Worm (Caenorhabditis elegans) whole organism, young adult: ENCODE results near the gene rpl-5.

Experiments
- B0336.3 ChIP-seq: fragments of 200-800 bp; sonication (Bioruptor generic); IDR thresholded peaks from 2 replicates; pipeline ENCODE4 v1.3.6; 2022; ENCODE audit warnings: missing genetic modification characterization, missing compliant biosample characterization
- C06A6.2 ChIP-seq: fragments of 200-800 bp; sonication (Bioruptor generic); conservative IDR thresholded peaks from 2 replicates; pipeline ENCODE4 v1.3.6; 2022; ENCODE audit warnings: missing genetic modification characterization, missing compliant biosample characterization
- F23B12.7 ChIP-seq: sonication (generic microtip); optimal IDR thresholded peaks from 2 replicates; lab custom pipeline; 2017; ENCODE audit warnings: missing genetic modification characterization, mild to moderate bottlenecking, missing compliant biosample characterization, antibody characterized with exemption, moderate library complexity; ENCODE audit not compliant: insufficient read depth
- F33H1.4 ChIP-seq: fragments of 200-800 bp; sonication (Bioruptor generic); IDR thresholded peaks from 2 replicates; pipeline ENCODE4 v1.3.6; 2022; ENCODE audit warnings: missing genetic modification reagents, missing genetic modification characterization, missing compliant biosample characterization
- K11D2.4 ChIP-seq: fragments of 200-800 bp; sonication (Bioruptor generic); IDR thresholded peaks from 2 replicates; pipeline ENCODE4 v1.3.6; 2022; ENCODE audit warnings: missing genetic modification reagents, missing genetic modification characterization, missing compliant biosample characterization
- T07F8.4 ChIP-seq: sonication (generic microtip); optimal IDR thresholded peaks from 2 replicates; lab custom pipeline; 2016; ENCODE audit warnings: mild to moderate bottlenecking, missing genetic modification characterization, moderate library complexity, missing compliant biosample characterization
- Y95B8A.8 ChIP-seq: fragments of 200-800 bp; sonication (Bioruptor generic); IDR thresholded peaks from 2 replicates; pipeline ENCODE4 v1.3.6; 2022; ENCODE audit warnings: missing genetic modification reagents, missing genetic modification characterization, missing compliant biosample characterization
- attf-5 ChIP-seq: fragments of 200-800 bp; sonication (Bioruptor generic); optimal IDR thresholded peaks from 2 replicates; lab custom pipeline; 2018; ENCODE audit warnings: mild to moderate bottlenecking, missing genetic modification characterization, missing compliant biosample characterization
- bed-2 ChIP-seq: fragments of 200-800 bp; sonication (Bioruptor generic); IDR thresholded peaks from 2 replicates; pipeline ENCODE4 v1.3.6; 2022; ENCODE audit warnings: missing genetic modification reagents, missing genetic modification characterization, missing compliant biosample characterization
- ceh-27 ChIP-seq: fragments of 200-800 bp; sonication (Bioruptor generic); optimal IDR thresholded peaks from 2 replicates; lab custom pipeline; 2018; ENCODE audit warnings: mild to moderate bottlenecking, missing genetic modification characterization, moderate library complexity, missing compliant biosample characterization
- ceh-58 ChIP-seq: fragments of 200-800 bp; sonication (Bioruptor generic); IDR thresholded peaks from 2 replicates; pipeline ENCODE4 v1.3.6; 2022; ENCODE audit warnings: missing genetic modification characterization, missing compliant biosample characterization
- ceh-91 ChIP-seq: fragments of 200-800 bp; sonication (Bioruptor generic); IDR thresholded peaks from 2 replicates; pipeline ENCODE4 v1.3.6; 2022; ENCODE audit warnings: missing genetic modification reagents, missing genetic modification characterization, missing compliant biosample characterization
- die-1 ChIP-seq: sonication (generic microtip); optimal IDR thresholded peaks from 2 replicates; lab custom pipeline; 2016; ENCODE audit warnings: missing genotype, mild to moderate bottlenecking, missing genetic modification characterization, missing compliant biosample characterization
- dox-1 ChIP-seq: fragments of 200-800 bp; sonication (Bioruptor generic); IDR thresholded peaks from 2 replicates; pipeline ENCODE4 v1.3.6; 2022; ENCODE audit warnings: missing genetic modification reagents, missing genetic modification characterization, missing compliant biosample characterization
- efl-1 ChIP-seq: fragments of 150-350 bp; optimal IDR thresholded peaks from 2 replicates; lab custom pipeline; 2014; ENCODE audit warnings: missing biosample characterization, missing genetic modification reagents, missing genetic modification characterization
- egl-18 ChIP-seq: fragments of 200-800 bp; sonication (Bioruptor generic); IDR thresholded peaks from 2 replicates; pipeline ENCODE4 v1.3.6; 2022; ENCODE audit warnings: missing genetic modification reagents, missing genetic modification characterization, missing compliant biosample characterization
- ets-4 ChIP-seq: fragments of 200-800 bp; sonication (Bioruptor generic); optimal IDR thresholded peaks from 2 replicates; lab custom pipeline; 2018; ENCODE audit warnings: mild to moderate bottlenecking, missing genetic modification characterization, missing compliant biosample characterization
- fkh-3 ChIP-seq: sonication (generic microtip); optimal IDR thresholded peaks from 2 replicates; lab custom pipeline; 2016; ENCODE audit warnings: mild to moderate bottlenecking, missing genetic modification characterization, missing compliant biosample characterization
- hlh-12 ChIP-seq: sonication (generic microtip); optimal IDR thresholded peaks from 2 replicates; lab custom pipeline; 2016; ENCODE audit warnings: missing genetic modification characterization, missing compliant biosample characterization
- hmg-1.2 ChIP-seq: fragments of 200-800 bp; sonication (Bioruptor generic); IDR thresholded peaks from 2 replicates; pipeline ENCODE4 v1.3.6; 2022; ENCODE audit warnings: missing genetic modification reagents, missing genetic modification characterization, missing compliant biosample characterization
- let-607 ChIP-seq, 2 experiments: fragments of 200-800 bp in 1 of 2; sonication (Bioruptor generic) in 1 of 2; sonication (generic microtip) in 1 of 2; optimal IDR thresholded peaks; 2 replicates each; lab custom pipeline; 2016 to 2018; ENCODE audit warnings: mild to moderate bottlenecking in 2 of 2, missing compliant biosample characterization in 2 of 2, missing genetic modification characterization in 2 of 2, moderate library complexity in 2 of 2, missing genotype in 1 of 2
- lin-54 ChIP-seq: fragments of 200-800 bp; sonication (Bioruptor generic); optimal IDR thresholded peaks from 2 replicates; lab custom pipeline; 2018; ENCODE audit warnings: mild to moderate bottlenecking, missing genetic modification characterization, missing compliant biosample characterization
- lsl-1 ChIP-seq: fragments of 200-800 bp; sonication (Bioruptor generic); optimal IDR thresholded peaks from 2 replicates; lab custom pipeline; 2018; ENCODE audit warnings: mild to moderate bottlenecking, missing genetic modification characterization, moderate library complexity, missing compliant biosample characterization
- madf-6 ChIP-seq: fragments of 200-800 bp; sonication (Bioruptor generic); IDR thresholded peaks from 2 replicates; pipeline ENCODE4 v1.3.6; 2022; ENCODE audit warnings: missing genetic modification reagents, missing genetic modification characterization, missing compliant biosample characterization
- madf-8 ChIP-seq: fragments of 200-800 bp; sonication (Bioruptor generic); conservative IDR thresholded peaks from 2 replicates; pipeline ENCODE4 v1.3.6; 2022; ENCODE audit warnings: missing genetic modification reagents, missing genetic modification characterization, missing compliant biosample characterization
- mcd-1 ChIP-seq: fragments of 200-800 bp; sonication (Bioruptor generic); IDR thresholded peaks from 2 replicates; pipeline ENCODE4 v1.3.6; 2022; ENCODE audit warnings: missing genetic modification reagents, missing genetic modification characterization, missing compliant biosample characterization
- mxl-1 ChIP-seq: sonication (generic microtip); optimal IDR thresholded peaks from 2 replicates; lab custom pipeline; 2016; ENCODE audit warnings: missing genetic modification characterization, missing compliant biosample characterization
- nfya-2 ChIP-seq: fragments of 200-800 bp; sonication (Bioruptor generic); IDR thresholded peaks from 2 replicates; pipeline ENCODE4 v1.3.6; 2022; ENCODE audit warnings: missing genetic modification reagents, missing genetic modification characterization, missing compliant biosample characterization
- nhr-120 ChIP-seq: fragments of 200-800 bp; sonication (Bioruptor generic); IDR thresholded peaks from 2 replicates; pipeline ENCODE4 v1.3.6; 2022; ENCODE audit warnings: missing genetic modification characterization, missing compliant biosample characterization
- snpc-1.1 ChIP-seq: sonication (generic microtip); optimal IDR thresholded peaks from 2 replicates; lab custom pipeline; 2017; ENCODE audit warnings: missing genetic modification characterization, mild to moderate bottlenecking, missing compliant biosample characterization, antibody characterized with exemption, moderate library complexity, missing genotype, missing genetic modification reagents; ENCODE audit not compliant: insufficient read depth
- snpc-1.3 ChIP-seq: sonication (generic microtip); optimal IDR thresholded peaks from 2 replicates; lab custom pipeline; 2017; ENCODE audit warnings: missing genetic modification characterization, mild to moderate bottlenecking, missing compliant biosample characterization, antibody characterized with exemption, moderate library complexity, missing genotype, missing genetic modification reagents; ENCODE audit not compliant: insufficient read depth
- snpc-4 ChIP-seq, 5 experiments: fragments of 150-350 bp in 1 of 5; sonication (generic microtip) in 4 of 5; optimal IDR thresholded peaks; 2 replicates each; lab custom pipeline; 2014 to 2018; ENCODE audit warnings: missing genetic modification characterization in 5 of 5, missing biosample characterization in 3 of 5, antibody characterized with exemption in 2 of 5, mild to moderate bottlenecking in 2 of 5, missing compliant biosample characterization in 2 of 5, missing genotype in 2 of 5, moderate library complexity in 2 of 5, missing genetic modification reagents in 1 of 5
- sptf-2 ChIP-seq: fragments of 200-800 bp; sonication (Bioruptor generic); optimal IDR thresholded peaks from 2 replicates; lab custom pipeline; 2018; ENCODE audit warnings: mild to moderate bottlenecking, missing genetic modification characterization, missing compliant biosample characterization
- tbp1 ChIP-seq: fragments of 200-800 bp; sonication (Bioruptor generic); optimal IDR thresholded peaks from 2 replicates; lab custom pipeline; 2018; ENCODE audit warnings: mild to moderate bottlenecking, missing genetic modification characterization, missing compliant biosample characterization
- unc-62 ChIP-seq: fragments of 150-350 bp; optimal IDR thresholded peaks from 2 replicates; lab custom pipeline; 2014; ENCODE audit warnings: missing biosample characterization, missing genetic modification reagents, missing genetic modification characterization
- zfh-2 ChIP-seq: fragments of 200-800 bp; sonication (Bioruptor generic); conservative IDR thresholded peaks from 2 replicates; pipeline ENCODE4 v1.3.6; 2022; ENCODE audit warnings: missing genetic modification reagents, missing genetic modification characterization, missing compliant biosample characterization
- zim-3 ChIP-seq: sonication (generic microtip); optimal IDR thresholded peaks from 2 replicates; lab custom pipeline; 2017; ENCODE audit warnings: mild to moderate bottlenecking, missing genetic modification characterization, moderate library complexity, missing compliant biosample characterization
- ztf-26 ChIP-seq: sonication (generic microtip); optimal IDR thresholded peaks from 2 replicates; lab custom pipeline; 2017; ENCODE audit warnings: missing genetic modification characterization, missing compliant biosample characterization

Gene rpl-5

ce11 chrII:8593840-8594625 is 24.3 kb downstream of the rpl-5 start, which contains the start of gene aptf-3:
Gene aptf-3 (plus strand): TSS chrII:8594190.
- TF ChIP-seq nfya-2, result no peak
- TF ChIP-seq egl-18 (GFP tag; lab: Robert Waterston, UW), result no peak
- TF ChIP-seq B0336.3 (GFP tag; lab: Robert Waterston, UW), result no peak
- peak; percentile 71 for TF ChIP-seq lsl-1
- no peak for TF ChIP-seq T07F8.4 (tag; lab: Kevin White, UChicago)
- TF ChIP-seq ceh-27 (GFP tag; lab: Kevin White, UChicago), result no peak
- no peak for TF ChIP-seq nhr-120
- TF ChIP-seq Y95B8A.8, result no peak
- no peak for TF ChIP-seq bed-2 (GFP tag; lab: Robert Waterston, UW)
- TF ChIP-seq ets-4 (GFP tag; lab: Kevin White, UChicago), result no peak
- peak; percentile 69 for TF ChIP-seq F33H1.4 (GFP tag; lab: Robert Waterston, UW)
- no peak for TF ChIP-seq K11D2.4

- no peak for TF ChIP-seq mcd-1
- TF ChIP-seq tbp1, result no peak
- TF ChIP-seq ceh-91 (GFP tag; lab: Robert Waterston, UW), result no peak
- TF ChIP-seq F23B12.7 (tag; lab: Kevin White, UChicago), result no peak
- TF ChIP-seq hlh-12 (tag; lab: Kevin White, UChicago), result no peak
- no peak for TF ChIP-seq snpc-1.1 (tag; lab: Kevin White, UChicago)
- TF ChIP-seq madf-8, result no peak
- no peak for TF ChIP-seq hmg-1.2
These were observed 29.5 kb downstream of the rpl-5 start, which contains the start of gene F28C6.5 for ce11 chrII:8599214-8599613. Gene F28C6.5 (plus strand): TSS chrII:8599514.

DNA sequence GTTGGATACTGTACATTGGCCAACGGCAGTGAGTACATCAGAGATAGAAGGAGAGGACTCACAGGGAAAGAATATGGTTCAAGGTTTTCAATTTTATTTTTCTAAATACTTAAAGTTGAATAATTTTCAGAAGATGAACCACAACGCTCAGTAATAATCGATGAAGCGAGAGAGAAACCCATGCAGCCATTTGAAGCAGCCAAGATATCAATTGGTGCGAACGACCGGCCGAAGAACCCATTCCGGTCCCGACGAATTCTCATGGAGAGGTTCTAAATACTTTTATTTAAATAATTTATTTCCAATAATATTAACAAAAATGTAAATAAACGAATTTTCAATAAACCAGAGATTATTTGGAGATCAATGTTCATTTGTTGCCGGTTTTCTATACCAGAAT is 30.4 kb downstream of the rpl-5 start, which contains the start of gene pigg-1:
Gene pigg-1, minus strand, starts transcription at position 101 of the 400 bp plus-strand sequence.
- no peak for TF ChIP-seq snpc-4 (GFP tag; optimal IDR thresholded peaks at IDR 0.05; lab: Kevin White, UChicago)
- TF ChIP-seq snpc-4 (tag; optimal IDR thresholded peaks at IDR 0.05; lab: Kevin White, UChicago), result no peak
- TF ChIP-seq fkh-3, result no peak
- no peak for TF ChIP-seq F33H1.4 (GFP tag; lab: Robert Waterston, UW)
- no peak for TF ChIP-seq unc-62 (GFP tag; lab: Kevin White, UChicago)
- no peak for TF ChIP-seq ceh-58 (GFP tag; lab: Robert Waterston, UW)
- TF ChIP-seq nhr-120, result no peak
- no peak for TF ChIP-seq attf-5 (GFP tag; lab: Kevin White, UChicago)
- no peak for TF ChIP-seq nfya-2
- TF ChIP-seq ztf-26 (tag; lab: Kevin White, UChicago), result no peak
- no peak for TF ChIP-seq C06A6.2 (GFP tag; lab: Robert Waterston, UW)

DNA sequence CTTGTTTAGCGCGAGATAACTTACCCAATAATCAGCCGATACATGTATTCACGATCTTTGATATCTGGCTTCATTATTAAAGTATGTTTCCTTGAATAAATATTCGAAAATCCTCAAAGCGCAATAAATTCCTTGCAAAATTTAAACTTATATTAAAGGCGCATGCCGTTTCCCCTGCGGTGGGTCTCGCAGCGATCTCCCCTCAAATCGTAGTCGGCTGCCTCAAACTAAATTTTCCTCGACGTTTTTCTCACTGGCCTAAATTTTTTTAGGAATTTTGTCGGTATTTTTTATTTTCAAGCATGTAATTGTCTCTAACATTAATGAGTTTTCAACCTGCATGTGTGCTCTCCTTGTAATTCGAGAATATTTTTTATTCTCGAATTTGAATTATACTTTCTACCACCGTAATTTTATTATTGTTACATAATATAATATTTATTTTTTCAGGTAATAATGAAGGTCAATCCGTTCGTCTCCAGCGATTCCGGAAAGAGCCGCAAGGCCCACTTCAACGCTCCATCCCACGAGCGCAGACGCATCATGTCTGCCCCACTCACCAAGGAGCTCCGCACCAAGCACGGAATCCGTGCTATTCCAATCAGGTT is 32.7 kb downstream of the rpl-5 start, which contains the start of the genes cpf-1 and rpl-26:
Gene cpf-1, minus strand, starts transcription at position 104 of the 608 bp plus-strand sequence.
Gene rpl-26, plus strand, starts transcription at position 449 of the 608 bp plus-strand sequence.
- TF ChIP-seq zfh-2 (GFP tag; lab: Robert Waterston, UW), result 0 out of 2 replicates have a peak, but pooled peaks have one; percentile 8
- peak; percentile 54 for TF ChIP-seq snpc-1.1 (tag; lab: Kevin White, UChicago)
- peak; percentile 92 for TF ChIP-seq sptf-2 (GFP tag; lab: Kevin White, UChicago)
- no peak for TF ChIP-seq die-1 (tag; lab: Kevin White, UChicago)
- peak; percentile 34 for TF ChIP-seq lsl-1
- TF ChIP-seq snpc-1.3 (tag; lab: Kevin White, UChicago), result peak; percentile 34
- TF ChIP-seq efl-1 (GFP tag; lab: Kevin White, UChicago), result peak; percentile 9
- no peak for TF ChIP-seq mxl-1 (tag; lab: Kevin White, UChicago)
- TF ChIP-seq snpc-4 (GFP tag; optimal IDR thresholded peaks at IDR 0.05; lab: Kevin White, UChicago), result peak; percentile 71
- peak; percentile 55 to 80 (median 74) for TF ChIP-seq snpc-4 (tag; optimal IDR thresholded peaks at IDR 0.05; lab: Kevin White, UChicago)
- peak; percentile 18 for TF ChIP-seq attf-5 (GFP tag; lab: Kevin White, UChicago)
- no peak for TF ChIP-seq let-607 (tag; optimal IDR thresholded peaks at IDR 0.05; lab: Kevin White, UChicago)
- peak; percentile 30 for TF ChIP-seq F23B12.7 (tag; lab: Kevin White, UChicago)
- TF ChIP-seq lin-54 (GFP tag; lab: Kevin White, UChicago), result peak; percentile 60
- TF ChIP-seq dox-1 (GFP tag; lab: Robert Waterston, UW), result no peak
- peak; percentile 38; the same call in 1 of the 2 replicates for TF ChIP-seq madf-6 (GFP tag; lab: Robert Waterston, UW)
- peak; percentile 32; the same call in 1 of the 2 replicates for TF ChIP-seq mcd-1
- no peak for TF ChIP-seq zim-3
- peak; percentile 33 for TF ChIP-seq tbp1
- TF ChIP-seq F33H1.4 (GFP tag; lab: Robert Waterston, UW), result peak; percentile 88
- peak; percentile 28; the same call in 1 of the 2 replicates for TF ChIP-seq hmg-1.2
